Worm (Caenorhabditis elegans) whole organism, L2 larva: ENCODE data around the gene K02E11.6.
"Not testable (repeated sequence)": the region's sequence is repeated elsewhere in the genome, so short reads cannot be mapped to it uniquely, and the experiment has no call there.

ENCODE experiments used
- aly-2 ChIP-seq: fragments of 150-350 bp; optimal IDR thresholded peaks from 2 replicates; lab custom pipeline; 2014; ENCODE audit warnings: missing biosample characterization, missing genetic modification characterization
- lin-13 ChIP-seq: fragments of 150-350 bp; optimal IDR thresholded peaks from 2 replicates; lab custom pipeline; 2014; ENCODE audit warnings: missing biosample characterization, missing genetic modification reagents, missing genetic modification characterization
- unc-55 ChIP-seq: fragments of 150-350 bp; sonication (generic microtip); optimal IDR thresholded peaks from 3 replicates; lab custom pipeline; 2014; ENCODE audit warnings: missing biosample characterization, missing genetic modification reagents, missing genetic modification characterization
- ztf-4 ChIP-seq: fragments of 150-350 bp; optimal IDR thresholded peaks from 2 replicates; lab custom pipeline; 2014; ENCODE audit warnings: missing biosample characterization, missing genetic modification characterization

DNA sequence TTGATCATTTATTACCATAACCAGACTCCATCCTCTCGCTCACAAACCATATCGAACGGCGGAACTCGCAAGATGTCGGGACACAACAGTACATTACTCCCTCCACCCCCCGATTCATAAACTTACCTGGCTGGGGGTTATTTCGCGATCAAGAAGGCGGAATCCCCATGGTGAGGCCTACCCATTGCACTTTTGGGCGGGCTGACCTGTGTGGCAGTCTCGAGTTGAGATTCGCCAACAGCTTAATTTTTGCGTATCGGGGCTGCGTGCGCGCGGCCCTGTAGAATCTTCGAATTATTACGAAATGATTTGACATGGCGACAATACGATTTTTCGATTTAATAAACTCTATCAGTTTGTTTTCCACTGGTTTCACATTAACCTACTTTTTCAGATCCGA, 28.9 kb downstream of the K02E11.6 start:
- not testable (repeated sequence) for TF ChIP-seq lin-13 (GFP tag; lab: Kevin White, UChicago); aly-2 (tag; lab: Kevin White, UChicago); ztf-4 (tag; lab: Kevin White, UChicago); unc-55 (GFP tag; lab: Kevin White, UChicago)
